Fruit fly (Drosophila melanogaster) whole organism, embryonic: ENCODE data around the gene Xe7.

Experiments
- Asciz ChIP-seq: fragments of 200-800 bp; sonication (Bioruptor generic); optimal IDR thresholded peaks from 2 replicates; lab custom pipeline; 2017; ENCODE audit warnings: missing biosample characterization, mild to moderate bottlenecking, missing genetic modification characterization, missing genetic modification reagents
- Atf3 ChIP-seq: fragments of 200-800 bp; sonication (Bioruptor generic); optimal IDR thresholded peaks from 3 replicates; lab custom pipeline; 2016; ENCODE audit warnings: missing biosample characterization, missing genetic modification characterization
- Atf6 ChIP-seq: fragments of 200-800 bp; sonication (Bioruptor generic); IDR thresholded peaks from 2 replicates; pipeline ENCODE4 v1.3.6; 2022; ENCODE audit warnings: missing biosample characterization, missing genetic modification characterization
- CG10431 ChIP-seq: fragments of 200-800 bp; sonication (Bioruptor generic); optimal IDR thresholded peaks from 3 replicates; lab custom pipeline; 2018; ENCODE audit warnings: missing biosample characterization, mild to moderate bottlenecking, missing genetic modification characterization
- CG10543 ChIP-seq: fragments of 200-800 bp; sonication (Bioruptor generic); optimal IDR thresholded peaks from 3 replicates; lab custom pipeline; 2017; ENCODE audit warnings: missing biosample characterization, mild to moderate bottlenecking, missing genetic modification characterization, moderate library complexity
- CG10565 ChIP-seq: fragments of 200-800 bp; sonication (Bioruptor generic); optimal IDR thresholded peaks from 3 replicates; lab custom pipeline; 2016; ENCODE audit warnings: missing biosample characterization, mild to moderate bottlenecking, missing genetic modification characterization
- CG11695 ChIP-seq: fragments of 200-800 bp; sonication (Bioruptor generic); IDR thresholded peaks from 3 replicates; pipeline ENCODE4 v1.3.6; 2022; ENCODE audit warnings: missing biosample characterization, missing genetic modification characterization
- CG11723 ChIP-seq: fragments of 200-800 bp; sonication (Bioruptor generic); optimal IDR thresholded peaks from 2 replicates; lab custom pipeline; 2017; ENCODE audit warnings: missing biosample characterization, mild to moderate bottlenecking, missing genetic modification characterization
- CG13424 ChIP-seq: fragments of 200-800 bp; sonication (Bioruptor generic); optimal IDR thresholded peaks from 2 replicates; lab custom pipeline; 2019; ENCODE audit warnings: missing biosample characterization, mild to moderate bottlenecking, missing genetic modification characterization, moderate library complexity
- CG13894 ChIP-seq: fragments of 200-800 bp; sonication (Bioruptor generic); optimal IDR thresholded peaks from 3 replicates; lab custom pipeline; 2018; ENCODE audit warnings: missing biosample characterization, mild to moderate bottlenecking, missing genetic modification characterization, moderate library complexity
- CG14667 ChIP-seq: fragments of 200-800 bp; sonication (Bioruptor generic); IDR thresholded peaks from 2 replicates; pipeline ENCODE4 v1.3.6; 2022; ENCODE audit warnings: missing biosample characterization, missing genetic modification characterization
- CG16813 ChIP-seq: fragments of 200-800 bp; sonication (Bioruptor generic); IDR thresholded peaks from 3 replicates; pipeline ENCODE4 v1.3.6; 2022; ENCODE audit warnings: missing biosample characterization, missing genetic modification characterization; ENCODE audit not compliant: partially characterized antibody
- CG16863 ChIP-seq: fragments of 200-800 bp; sonication (Bioruptor generic); optimal IDR thresholded peaks from 3 replicates; lab custom pipeline; 2016; ENCODE audit warnings: missing biosample characterization, missing genetic modification characterization
- CG17359 ChIP-seq: fragments of 200-800 bp; sonication (Bioruptor generic); optimal IDR thresholded peaks from 3 replicates; lab custom pipeline; 2018; ENCODE audit warnings: missing biosample characterization, mild to moderate bottlenecking, missing genetic modification characterization, moderate library complexity
- CG17568 ChIP-seq: fragments of 200-800 bp; sonication (Bioruptor generic); optimal IDR thresholded peaks from 2 replicates; lab custom pipeline; 2018; ENCODE audit warnings: missing biosample characterization, mild to moderate bottlenecking, missing genetic modification characterization, moderate library complexity
- CG18619 ChIP-seq: fragments of 200-800 bp; sonication (Bioruptor generic); optimal IDR thresholded peaks from 3 replicates; lab custom pipeline; 2017; ENCODE audit warnings: missing biosample characterization, mild to moderate bottlenecking, missing genetic modification characterization
- CG33557 ChIP-seq: fragments of 200-800 bp; sonication (Bioruptor generic); optimal IDR thresholded peaks from 2 replicates; lab custom pipeline; 2019; ENCODE audit warnings: missing biosample characterization, mild to moderate bottlenecking, missing genetic modification characterization, moderate library complexity
- CG4707 ChIP-seq: fragments of 200-800 bp; sonication (Bioruptor generic); optimal IDR thresholded peaks from 2 replicates; lab custom pipeline; 2018; ENCODE audit warnings: missing biosample characterization, mild to moderate bottlenecking, missing genetic modification characterization, moderate library complexity
- CG5953 ChIP-seq: fragments of 200-800 bp; sonication (Bioruptor generic); IDR thresholded peaks from 2 replicates; pipeline ENCODE4 v1.3.6; 2022; ENCODE audit warnings: missing biosample characterization, missing genetic modification characterization
- CG7745 ChIP-seq: fragments of 200-800 bp; sonication (Bioruptor generic); optimal IDR thresholded peaks from 2 replicates; lab custom pipeline; 2018; ENCODE audit warnings: missing biosample characterization, mild to moderate bottlenecking, missing genetic modification characterization, moderate library complexity
- D19B ChIP-seq: fragments of 200-800 bp; sonication (Bioruptor generic); optimal IDR thresholded peaks from 2 replicates; lab custom pipeline; 2017; ENCODE audit warnings: missing biosample characterization, mild to moderate bottlenecking, missing genetic modification characterization
- Ets97D ChIP-seq: fragments of 200-800 bp; sonication (Bioruptor generic); optimal IDR thresholded peaks from 3 replicates; lab custom pipeline; 2016; ENCODE audit warnings: missing biosample characterization, missing genetic modification characterization
- HHEX ChIP-seq: fragments of 200-800 bp; sonication (Bioruptor generic); optimal IDR thresholded peaks from 3 replicates; lab custom pipeline; 2017; ENCODE audit warnings: missing biosample characterization, mild to moderate bottlenecking, missing genetic modification characterization, missing genetic modification reagents
- HmgZ ChIP-seq: fragments of 200-800 bp; sonication (Bioruptor generic); optimal IDR thresholded peaks from 2 replicates; lab custom pipeline; 2018; ENCODE audit warnings: missing biosample characterization, mild to moderate bottlenecking, missing genetic modification characterization
- Hr78 ChIP-seq, 2 experiments: fragments of 200-800 bp in 1 of 2; fragments of >200 bp in 1 of 2; sonication (Bioruptor generic) in 1 of 2; optimal IDR thresholded peaks; 2 replicates each; lab custom pipeline; 2017 to 2019; ENCODE audit warnings: missing biosample characterization in 2 of 2, missing genetic modification characterization in 2 of 2, mild to moderate bottlenecking in 1 of 2, moderate library complexity in 1 of 2
- Kr ChIP-seq: fragments of 200-800 bp; sonication (Bioruptor generic); optimal IDR thresholded peaks from 2 replicates; lab custom pipeline; 2017; ENCODE audit warnings: missing biosample characterization, mild to moderate bottlenecking, missing genetic modification characterization
- Mad ChIP-seq: fragments of 200-800 bp; sonication (Bioruptor generic); optimal IDR thresholded peaks from 2 replicates; lab custom pipeline; 2016; ENCODE audit warnings: missing biosample characterization, missing genetic modification characterization
- Max ChIP-seq: fragments of 200-800 bp; sonication (Bioruptor generic); optimal IDR thresholded peaks from 2 replicates; lab custom pipeline; 2016; ENCODE audit warnings: missing biosample characterization, mild to moderate bottlenecking, missing genetic modification characterization
- Poxn ChIP-seq: fragments of 200-800 bp; sonication (Bioruptor generic); IDR thresholded peaks from 2 replicates; pipeline ENCODE4 v1.3.6; 2022; ENCODE audit warnings: missing biosample characterization, missing genetic modification characterization
- Rfx ChIP-seq: fragments of 200-800 bp; sonication (Bioruptor generic); IDR thresholded peaks from 2 replicates; pipeline ENCODE4 v1.3.6; 2022; ENCODE audit warnings: missing biosample characterization, missing genetic modification characterization
- Spps ChIP-seq: fragments of 200-800 bp; sonication (Bioruptor generic); optimal IDR thresholded peaks from 2 replicates; lab custom pipeline; 2018; ENCODE audit warnings: missing biosample characterization, mild to moderate bottlenecking, missing genetic modification characterization
- Taf1 ChIP-seq: fragments of 200-800 bp; sonication (Bioruptor generic); IDR thresholded peaks from 2 replicates; pipeline ENCODE4 v1.3.6; 2022; ENCODE audit warnings: missing biosample characterization, missing genetic modification characterization
- croc ChIP-seq: fragments of 200-800 bp; sonication (Bioruptor generic); conservative IDR thresholded peaks from 3 replicates; pipeline ENCODE4 v1.3.6; 2022; ENCODE audit warnings: missing biosample characterization, missing genetic modification characterization
- dimm ChIP-seq: fragments of 200-800 bp; sonication (Bioruptor generic); IDR thresholded peaks from 2 replicates; pipeline ENCODE4 v1.3.6; 2022; ENCODE audit warnings: missing biosample characterization, missing genetic modification characterization
- en ChIP-seq: fragments of 200-800 bp; sonication (Bioruptor generic); optimal IDR thresholded peaks from 2 replicates; lab custom pipeline; 2016; ENCODE audit warnings: missing biosample characterization, missing genetic modification characterization
- gem ChIP-seq: fragments of 200-800 bp; sonication (Bioruptor generic); optimal IDR thresholded peaks from 2 replicates; lab custom pipeline; 2019; ENCODE audit warnings: missing biosample characterization, mild to moderate bottlenecking, missing genetic modification characterization, moderate library complexity
- grau ChIP-seq: fragments of 200-800 bp; optimal IDR thresholded peaks from 3 replicates; lab custom pipeline; 2019; ENCODE audit warnings: missing biosample characterization, mild to moderate bottlenecking, missing genetic modification characterization, moderate library complexity
- ind ChIP-seq: fragments of 200-800 bp; sonication (Bioruptor generic); optimal IDR thresholded peaks from 3 replicates; lab custom pipeline; 2016; ENCODE audit warnings: missing biosample characterization, missing genetic modification characterization
- lov ChIP-seq, 2 experiments: fragments of 200-800 bp in 1 of 2; fragments of >200 bp in 1 of 2; sonication (Bioruptor generic) in 1 of 2; IDR thresholded peaks in 1 of 2; optimal IDR thresholded peaks in 1 of 2; 2 replicates in 1 of 2; 3 replicates in 1 of 2; pipeline versions ENCODE4 v1.3.6 to Lab custom; 2017 to 2022; ENCODE audit warnings: missing biosample characterization in 1 of 2, missing genetic modification characterization in 1 of 2
- mam ChIP-seq: fragments of 200-800 bp; sonication (Bioruptor generic); optimal IDR thresholded peaks from 3 replicates; lab custom pipeline; 2016; ENCODE audit warnings: missing biosample characterization, missing genetic modification characterization
- phol ChIP-seq: fragments of 200-800 bp; sonication (Bioruptor generic); optimal IDR thresholded peaks from 3 replicates; lab custom pipeline; 2018; ENCODE audit warnings: missing biosample characterization, mild to moderate bottlenecking, missing genetic modification characterization, moderate library complexity
- prd ChIP-seq, 3 experiments: fragments of >200 bp in 2 of 3; fragments of 200-800 bp in 1 of 3; sonication (Bioruptor generic) in 1 of 3; optimal IDR thresholded peaks in 2 of 3; IDR thresholded peaks in 1 of 3; 2 replicates in 2 of 3; 3 replicates in 1 of 3; pipeline versions ENCODE4 v1.3.6 to Lab custom; 2017 to 2022; ENCODE audit warnings: missing biosample characterization in 1 of 3, missing genetic modification characterization in 1 of 3
- sens ChIP-seq: fragments of 200-800 bp; sonication (Bioruptor generic); peaks from one replicate; lab custom pipeline; 2016; ENCODE audit warnings: missing biosample characterization, missing genetic modification characterization
- stc ChIP-seq: fragments of 200-800 bp; sonication (Bioruptor generic); IDR thresholded peaks from 2 replicates; pipeline ENCODE4 v1.3.6; 2022; ENCODE audit warnings: missing biosample characterization, missing genetic modification characterization
- trem ChIP-seq: fragments of 200-800 bp; optimal IDR thresholded peaks from 3 replicates; lab custom pipeline; 2019; ENCODE audit warnings: missing biosample characterization, mild to moderate bottlenecking, missing genetic modification characterization, moderate library complexity
- unpg ChIP-seq: fragments of 200-800 bp; sonication (Bioruptor generic); optimal IDR thresholded peaks from 3 replicates; lab custom pipeline; 2018; ENCODE audit warnings: missing biosample characterization, mild to moderate bottlenecking, missing genetic modification characterization, moderate library complexity
- zen2 ChIP-seq: fragments of 200-800 bp; sonication (Bioruptor generic); IDR thresholded peaks from 3 replicates; pipeline ENCODE4 v1.3.6; 2022; ENCODE audit warnings: missing biosample characterization, missing genetic modification characterization; ENCODE audit not compliant: partially characterized antibody

Gene Xe7

dm6 chr3R:5682921-5683748, 14.0 kb upstream of the Xe7 start (continued):
- TF ChIP-seq lov (optimal IDR thresholded peaks at IDR 0.05; lab: Kevin White, UChicago) (no peak), lov (GFP tag; IDR thresholded peaks at IDR 0.05; lab: Robert Waterston, UW) (no peak), ind (peak; percentile 36), HHEX (GFP tag; lab: Kevin White, UChicago) (peak; percentile 43), en (GFP tag; lab: Kevin White, UChicago) (peak; percentile 1), Ets97D (GFP tag; lab: Kevin White, UChicago) (no peak), Atf6 (GFP tag; lab: Robert Waterston, UW) (no peak), Mad (GFP tag; lab: Kevin White, UChicago) (peak; percentile 23), CG5953 (GFP tag; lab: Robert Waterston, UW) (peak; percentile 77), CG17359 (tag; lab: Kevin White, UChicago) (peak; percentile 77), Spps (tag; lab: Kevin White, UChicago) (peak; percentile 51), Rfx (GFP tag; lab: Robert Waterston, UW) (peak; percentile 42), Taf1 (no peak), CG17568 (GFP tag; lab: Kevin White, UChicago) (no peak), Poxn (GFP tag; lab: Robert Waterston, UW) (no peak), CG13424 (tag; lab: Kevin White, UChicago) (peak; percentile 73), CG10431 (GFP tag; lab: Kevin White, UChicago) (peak; percentile 31), prd (optimal IDR thresholded peaks at IDR 0.05; lab: Kevin White, UChicago) (no peak), prd (GFP tag; IDR thresholded peaks at IDR 0.05; lab: Robert Waterston, UW) (peak; percentile 50; the same call in 2 of the 3 replicates), Atf3 (GFP tag; lab: Kevin White, UChicago) (peak; percentile 29), trem (tag; lab: Kevin White, UChicago) (peak; percentile 59), CG10565 (GFP tag; lab: Kevin White, UChicago) (no peak), Asciz (GFP tag; lab: Kevin White, UChicago) (peak; percentile 69), Hr78 (GFP tag; optimal IDR thresholded peaks at IDR 0.05; lab: Kevin White, UChicago) (peak in 1 of 2 experiments; percentile 27), gem (tag; lab: Kevin White, UChicago) (peak; percentile 83), CG4707 (GFP tag; lab: Kevin White, UChicago) (peak; percentile 40), CG14667 (no peak), CG7745 (tag; lab: Kevin White, UChicago) (no peak), mam (GFP tag; lab: Kevin White, UChicago) (peak; percentile 11), HmgZ (tag; lab: Kevin White, UChicago) (no peak), D19B (GFP tag; lab: Kevin White, UChicago) (no peak), phol (tag; lab: Kevin White, UChicago) (peak; percentile 79), CG18619 (GFP tag; lab: Kevin White, UChicago) (no peak), CG16813 (GFP tag; lab: Robert Waterston, UW) (no peak), Max (GFP tag; lab: Kevin White, UChicago) (peak; percentile 23), CG10543 (no peak), unpg (GFP tag; lab: Kevin White, UChicago) (peak; percentile 80), grau (tag; lab: Kevin White, UChicago) (peak; percentile 98), Kr (GFP tag; lab: Kevin White, UChicago) (no peak), stc (GFP tag; lab: Robert Waterston, UW) (0 out of 2 replicates have a peak, but pooled peaks have one; percentile 10), CG13894 (no peak), CG11723 (GFP tag; lab: Kevin White, UChicago) (peak; percentile 49), dimm (GFP tag; lab: Robert Waterston, UW) (peak; percentile 29; the same call in 1 of the 2 replicates), CG11695 (GFP tag; lab: Robert Waterston, UW) (0 out of 3 replicates have a peak, but pooled peaks have one; percentile 22), CG33557 (GFP tag; lab: Kevin White, UChicago) (peak; percentile 49), zen2 (GFP tag; lab: Robert Waterston, UW) (no peak), CG16863 (GFP tag; lab: Kevin White, UChicago) (peak; percentile 41), sens (GFP tag; lab: Kevin White, UChicago) (peak; percentile 93), croc (GFP tag; lab: Robert Waterston, UW) (peak; percentile 53; the same call in 2 of the 3 replicates)
